Worm (Caenorhabditis elegans): ENCODE data around the gene ZK666.2.

DNA sequence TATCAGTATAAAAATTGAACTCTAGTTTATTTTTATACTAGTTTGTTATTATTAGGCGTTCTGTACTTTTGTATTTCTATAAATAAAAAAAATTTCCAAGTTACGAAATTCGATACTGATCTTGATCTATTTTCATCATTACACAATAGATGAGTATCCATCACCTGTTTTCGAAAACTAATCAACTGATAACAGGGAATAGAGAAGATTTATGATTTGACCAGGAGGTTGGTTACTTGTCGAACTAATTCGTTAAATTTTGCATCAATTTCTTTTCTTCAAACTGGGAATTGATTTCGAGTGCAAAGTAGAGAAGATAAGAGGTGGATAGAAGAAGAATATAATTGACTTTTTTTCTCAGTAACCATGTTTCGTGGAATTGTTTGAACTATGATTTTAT lies 43.7 kb upstream of the ZK666.2 start:
- no peak for TF ChIP-seq ama-1 (optimal IDR thresholded peaks at IDR 0.05)
- TF ChIP-seq F13C5.2 (tag; optimal IDR thresholded peaks at IDR 0.05), result no peak
- no peak for TF ChIP-seq scrt-1 (GFP tag; IDR thresholded peaks at IDR 0.05)
- TF ChIP-seq ets-7 (tag; optimal IDR thresholded peaks at IDR 0.05), result no peak
